Worm (Caenorhabditis elegans) whole organism, midembryonic: ENCODE measurements around the gene thoc-5.

Experiments used
- T22C8.4 ChIP-seq: fragments of 200-800 bp; sonication (Bioruptor generic); IDR thresholded peaks from 2 replicates; pipeline ENCODE4 v1.3.6; 2022; ENCODE audit warnings: missing genetic modification characterization, missing compliant biosample characterization
- med-1 ChIP-seq: sonication (generic microtip); optimal IDR thresholded peaks from 2 replicates; lab custom pipeline; 2017; ENCODE audit warnings: missing genetic modification characterization, mild to moderate bottlenecking, missing compliant biosample characterization, antibody characterized with exemption, missing genetic modification reagents; ENCODE audit not compliant: insufficient read depth
- ref-1 ChIP-seq: fragments of 200-800 bp; sonication (Bioruptor generic); conservative IDR thresholded peaks from 2 replicates; pipeline ENCODE4 v1.3.6; 2022; ENCODE audit warnings: missing genetic modification reagents, missing genetic modification characterization, missing compliant biosample characterization
- tab-1 ChIP-seq: fragments of 200-800 bp; sonication (Bioruptor generic); IDR thresholded peaks from 2 replicates; pipeline ENCODE4 v1.3.6; 2022; ENCODE audit warnings: missing genetic modification characterization, missing compliant biosample characterization
- ztf-23 ChIP-seq: fragments of 200-800 bp; sonication (Bioruptor generic); IDR thresholded peaks from 2 replicates; pipeline ENCODE4 v1.3.6; 2022; ENCODE audit warnings: missing genetic modification reagents, missing genetic modification characterization, missing compliant biosample characterization
- ztf-29 ChIP-seq: fragments of 200-800 bp; sonication (Bioruptor generic); IDR thresholded peaks from 2 replicates; pipeline ENCODE4 v1.3.6; 2022; ENCODE audit warnings: missing genetic modification reagents, missing genetic modification characterization, missing compliant biosample characterization

ce11 chrIII:5389365-5389764 is 40.2 kb upstream of the thoc-5 start:
- TF ChIP-seq T22C8.4 (GFP tag; lab: Robert Waterston, UW), result no peak
- TF ChIP-seq ref-1, result no peak
- no peak for TF ChIP-seq ztf-29
- TF ChIP-seq tab-1 (GFP tag; lab: Robert Waterston, UW), result no peak
- TF ChIP-seq med-1 (GFP tag; lab: Kevin White, UChicago), result no peak
- TF ChIP-seq ztf-23, result no peak
